Fruit fly (Drosophila melanogaster) S2 (cell line): ENCODE results near the gene CG3942.

Experiments used
- CG8478 ChIP-seq: fragments of >200 bp; optimal IDR thresholded peaks from 2 replicates; lab custom pipeline; 2018
- CTCF ChIP-seq, 2 experiments: fragments of >200 bp; optimal IDR thresholded peaks; 2 replicates each; lab custom pipeline; 2018

DNA sequence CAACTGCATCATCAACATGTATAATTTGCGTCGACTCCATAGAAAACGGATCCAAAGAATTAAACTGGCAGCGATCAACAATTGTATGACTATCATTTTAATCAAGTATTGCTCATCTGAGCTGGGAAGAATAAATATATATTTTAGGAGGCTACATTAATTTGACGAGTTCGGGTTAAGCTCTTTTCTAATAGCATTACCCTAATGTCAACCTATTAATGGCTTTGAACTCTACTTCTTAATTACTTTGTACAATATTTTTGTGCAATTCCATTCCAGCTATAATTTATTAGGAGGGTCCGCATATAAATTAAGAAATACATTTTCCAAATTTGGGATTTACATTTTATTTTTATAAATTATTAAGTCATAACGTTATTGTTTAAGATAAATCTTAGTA, 17.2 kb upstream of the CG3942 start, which contains the start of gene Cyp313a2:
- TF ChIP-seq CG8478 (lab: Kevin White, UChicago): no peak
- no peak for TF ChIP-seq CTCF (optimal IDR thresholded peaks at IDR 0.05; lab: Kevin White, UChicago)
